Worm (Caenorhabditis elegans): ENCODE measurements around the gene C47D12.2.
A peak's percentile ranks its signal among the peaks of the same experiment; 100 is the strongest.

Gene C47D12.2

ce11 chrII:11713569-11713968, 37.5 kb downstream of the C47D12.2 start, which contains the start of gene F13D12.10:
F13D12.10 (plus strand) TSS chrII:11713799.
- TF ChIP-seq ztf-11 (tag; optimal IDR thresholded peaks at IDR 0.05) (no peak), skn-1 (tag; optimal IDR thresholded peaks at IDR 0.05) (no peak), grh-1 (GFP tag; IDR thresholded peaks at IDR 0.05) (no peak), ceh-8 (GFP tag; optimal IDR thresholded peaks at IDR 0.05) (no peak), lin-13 (GFP tag; optimal IDR thresholded peaks at IDR 0.05) (no peak), sup-37 (GFP tag; optimal IDR thresholded peaks at IDR 0.05) (no peak), nhr-28 (tag; optimal IDR thresholded peaks at IDR 0.05) (no peak), nhr-84 (tag; optimal IDR thresholded peaks at IDR 0.05) (no peak), fkh-4 (tag; optimal IDR thresholded peaks at IDR 0.05; ENCODE audit: borderline replicate concordance) (no peak), C16A3.4 (tag; optimal IDR thresholded peaks at IDR 0.05) (no peak), lin-15B (tag; optimal IDR thresholded peaks at IDR 0.05) (no peak), mep-1 (tag; optimal IDR thresholded peaks at IDR 0.05) (no peak), ceh-90 (tag; optimal IDR thresholded peaks at IDR 0.05) (no peak), alr-1 (tag; optimal IDR thresholded peaks at IDR 0.05; ENCODE audit: borderline replicate concordance) (no peak), nhr-90 (tag; optimal IDR thresholded peaks at IDR 0.05; ENCODE audit: poor library complexity) (no peak), fkh-8 (tag; optimal IDR thresholded peaks at IDR 0.05) (peak; percentile 18), blmp-1 (tag; optimal IDR thresholded peaks at IDR 0.05) (no peak), nhr-19 (GFP tag; conservative IDR thresholded peaks at IDR 0.05) (peak; percentile 57), unc-30 (tag; optimal IDR thresholded peaks at IDR 0.05) (no peak), C34B4.2 (tag; optimal IDR thresholded peaks at IDR 0.05) (no peak), ceh-63 (GFP tag; optimal IDR thresholded peaks at IDR 0.05) (no peak), lir-3 (tag; optimal IDR thresholded peaks at IDR 0.05; ENCODE audit: poor library complexity) (peak; percentile 26), tlp-1 (tag; optimal IDR thresholded peaks at IDR 0.05) (no peak), hlh-4 (tag; optimal IDR thresholded peaks at IDR 0.05) (no peak), ztf-4 (tag; optimal IDR thresholded peaks at IDR 0.05) (peak; percentile 45), ama-1 (optimal IDR thresholded peaks at IDR 0.05) (no peak), snu-23 (GFP tag; optimal IDR thresholded peaks at IDR 0.05) (peak; percentile 58), egl-13 (tag; optimal IDR thresholded peaks at IDR 0.05) (no peak), isw-1 (GFP tag; IDR thresholded peaks at IDR 0.05) (no peak), fos-1 (tag; optimal IDR thresholded peaks at IDR 0.05) (no peak), sptf-1 (tag; optimal IDR thresholded peaks at IDR 0.05) (no peak), efl-1 (optimal IDR thresholded peaks at IDR 0.05) (peak in 1 of 2 experiments; percentile 23), efl-1 (GFP tag; optimal IDR thresholded peaks at IDR 0.05 in 1 of 2) (peak in 1 of 2 experiments; percentile 68), nhr-77 (tag; optimal IDR thresholded peaks at IDR 0.05) (no peak), lin-14 (GFP tag; optimal IDR thresholded peaks at IDR 0.05) (peak; percentile 83), aly-2 (tag; optimal IDR thresholded peaks at IDR 0.05) (no peak), dsc-1 (tag; optimal IDR thresholded peaks at IDR 0.05) (no peak), nhr-237 (tag; optimal IDR thresholded peaks at IDR 0.05) (no peak), nhr-20 (tag; optimal IDR thresholded peaks at IDR 0.05) (peak; percentile 37), lsy-2 (tag; optimal IDR thresholded peaks at IDR 0.05) (peak; percentile 17 to 34), unc-130 (tag; optimal IDR thresholded peaks at IDR 0.05) (no peak), tbx-2 (tag; optimal IDR thresholded peaks at IDR 0.05) (peak; percentile 30), F16B12.6 (tag; optimal IDR thresholded peaks at IDR 0.05) (no peak), pag-3 (tag; optimal IDR thresholded peaks at IDR 0.05; ENCODE audit: borderline replicate concordance, insufficient read depth) (no peak), fkh-10 (GFP tag; optimal IDR thresholded peaks at IDR 0.05) (no peak), unc-62 (GFP tag; optimal IDR thresholded peaks at IDR 0.05) (no peak), elt-3 (tag; optimal IDR thresholded peaks at IDR 0.05) (no peak), mef-2 (tag; optimal IDR thresholded peaks at IDR 0.05) (no peak), hpl-2 (GFP tag; optimal IDR thresholded peaks at IDR 0.05) (no peak), jun-1 (tag; optimal IDR thresholded peaks at IDR 0.05) (no peak), unc-98 (GFP tag; IDR thresholded peaks at IDR 0.05) (no peak), sox-4 (tag; optimal IDR thresholded peaks at IDR 0.05) (no peak), nhr-71 (tag; optimal IDR thresholded peaks at IDR 0.05) (peak; percentile 82), nhr-76 (tag; optimal IDR thresholded peaks at IDR 0.05) (no peak), xbp-1 (tag; optimal IDR thresholded peaks at IDR 0.05) (peak; percentile 37)
